Worm (Caenorhabditis elegans): ENCODE data around the gene fezf-1.

DNA sequence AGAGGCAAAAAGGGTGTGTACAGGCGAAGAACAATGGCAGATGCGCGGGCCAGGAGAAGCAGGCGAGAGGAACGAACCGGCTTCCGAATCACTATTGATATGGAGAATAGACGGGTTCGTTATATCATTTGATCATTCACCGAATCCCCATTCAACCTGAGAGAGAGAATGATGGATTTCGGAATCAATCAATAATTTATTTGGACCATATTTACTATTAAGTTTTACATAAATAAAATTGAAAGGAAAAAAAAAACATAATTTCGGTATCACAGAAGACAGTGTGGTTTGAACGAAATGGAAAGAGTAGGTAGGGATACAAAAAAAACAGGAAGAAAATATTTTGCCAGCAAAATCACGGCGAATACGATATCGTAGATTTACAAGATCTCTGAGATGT lies 20.6 kb upstream of the fezf-1 start, which contains the start of gene mam-3:
- TF ChIP-seq fkh-10 (GFP tag; optimal IDR thresholded peaks at IDR 0.05) (no peak), ceh-28 (tag; optimal IDR thresholded peaks at IDR 0.05) (no peak), snpc-4 (tag; optimal IDR thresholded peaks at IDR 0.05) (no peak)
